Worm (Caenorhabditis elegans): ENCODE measurements around the gene aqp-4.

- no peak for TF ChIP-seq hmbx-1 (tag; optimal IDR thresholded peaks at IDR 0.05)
- TF ChIP-seq B0310.2 (tag; optimal IDR thresholded peaks at IDR 0.05): no peak
- TF ChIP-seq sea-1 (GFP tag; conservative IDR thresholded peaks at IDR 0.05): no peak
- no peak for TF ChIP-seq ama-1 (optimal IDR thresholded peaks at IDR 0.05)
- TF ChIP-seq tbx-37 (GFP tag; conservative IDR thresholded peaks at IDR 0.05): no peak
- TF ChIP-seq hnd-1 (tag; optimal IDR thresholded peaks at IDR 0.05): no peak
- no peak for TF ChIP-seq hmg-4 (GFP tag; optimal IDR thresholded peaks at IDR 0.05)
- no peak for TF ChIP-seq tra-4 (tag; optimal IDR thresholded peaks at IDR 0.05)
- no peak for TF ChIP-seq pes-1 (GFP tag; IDR thresholded peaks at IDR 0.05)
- TF ChIP-seq scrt-1 (GFP tag; IDR thresholded peaks at IDR 0.05): no peak
- no peak for TF ChIP-seq ets-7 (tag; optimal IDR thresholded peaks at IDR 0.05)
- no peak for TF ChIP-seq ceh-13 (GFP tag; optimal IDR thresholded peaks at IDR 0.05)
These were observed 46.6 kb upstream of the aqp-4 start for ce11 chrV:9690728-9691127.

All from whole organism, early embryonic.